Worm (Caenorhabditis elegans) whole organism, L3 larva: ENCODE data around the gene lbp-8.

Experiments
- mdl-1 ChIP-seq: fragments of 150-350 bp; optimal IDR thresholded peaks from 2 replicates; lab custom pipeline; 2014; ENCODE audit warnings: missing biosample characterization, missing genetic modification characterization
- nhr-67 ChIP-seq: fragments of 150-350 bp; optimal IDR thresholded peaks from 2 replicates; lab custom pipeline; 2014; ENCODE audit warnings: missing biosample characterization, missing genetic modification characterization
- pqm-1 ChIP-seq: fragments of 150-350 bp; optimal IDR thresholded peaks from 2 replicates; lab custom pipeline; 2017; ENCODE audit warnings: missing biosample characterization, missing genetic modification characterization, inconsistent platforms
- snpc-4 ChIP-seq: fragments of 150-350 bp; optimal IDR thresholded peaks from 2 replicates; lab custom pipeline; 2014; ENCODE audit warnings: missing biosample characterization, missing genetic modification characterization

- no peak for TF ChIP-seq nhr-67 (tag; lab: Kevin White, UChicago)
- no peak for TF ChIP-seq pqm-1
- TF ChIP-seq mdl-1 (tag; lab: Kevin White, UChicago): no peak
- TF ChIP-seq snpc-4 (tag; lab: Kevin White, UChicago): no peak
Measured at ce11 chrV:13863700-13864099, 26.9 kb upstream of the lbp-8 start.
